Fruit fly (Drosophila melanogaster) whole organism, pupa: Measurements from ENCODE around the gene fz2.
A peak's percentile ranks its signal among the peaks of the same experiment; 100 is the strongest.

ENCODE experiments used
- CG10348 ChIP-seq: fragments of 200-800 bp; sonication (Bioruptor generic); IDR thresholded peaks from 2 replicates; pipeline ENCODE4 v1.3.6; 2022; ENCODE audit warnings: missing biosample characterization, missing genetic modification characterization
- CG12605 ChIP-seq: fragments of 200-800 bp; sonication (Bioruptor generic); IDR thresholded peaks from 2 replicates; pipeline ENCODE4 v1.3.6; 2022; ENCODE audit warnings: missing biosample characterization, missing genetic modification characterization
- CG13204 ChIP-seq: fragments of 200-800 bp; sonication (Bioruptor generic); optimal IDR thresholded peaks from 2 replicates; lab custom pipeline; 2018; ENCODE audit warnings: missing biosample characterization, mild to moderate bottlenecking, missing genetic modification characterization, moderate library complexity
- CG14655 ChIP-seq: fragments of 200-800 bp; sonication (Bioruptor generic); optimal IDR thresholded peaks from 3 replicates; lab custom pipeline; 2017; ENCODE audit warnings: mild to moderate bottlenecking, missing biosample characterization, missing genetic modification reagents, missing genetic modification characterization
- CG15710 ChIP-seq: fragments of 200-800 bp; sonication (Bioruptor generic); optimal IDR thresholded peaks from 2 replicates; lab custom pipeline; 2018; ENCODE audit warnings: missing biosample characterization, mild to moderate bottlenecking, missing genetic modification characterization, moderate library complexity
- CG17806 ChIP-seq: fragments of 200-800 bp; sonication (Bioruptor generic); optimal IDR thresholded peaks from 2 replicates; lab custom pipeline; 2018; ENCODE audit warnings: missing biosample characterization, mild to moderate bottlenecking, missing genetic modification characterization, moderate library complexity
- CG32121 ChIP-seq: fragments of 200-800 bp; sonication (Bioruptor generic); IDR thresholded peaks from 2 replicates; pipeline ENCODE4 v1.3.6; 2022; ENCODE audit warnings: missing biosample characterization, missing genetic modification characterization
- CG34367 ChIP-seq: fragments of 200-800 bp; sonication (Bioruptor generic); optimal IDR thresholded peaks from 2 replicates; lab custom pipeline; 2018; ENCODE audit warnings: missing biosample characterization, mild to moderate bottlenecking, missing genetic modification characterization
- CG4496 ChIP-seq: fragments of 200-800 bp; sonication (Bioruptor generic); IDR thresholded peaks from 3 replicates; pipeline ENCODE4 v1.3.6; 2022; ENCODE audit warnings: missing biosample characterization, missing genetic modification characterization
- CG8159 ChIP-seq: fragments of 200-800 bp; sonication (Bioruptor generic); optimal IDR thresholded peaks from 3 replicates; lab custom pipeline; 2018; ENCODE audit warnings: missing biosample characterization, mild to moderate bottlenecking, missing genetic modification characterization, moderate library complexity
- CG8301 ChIP-seq: fragments of 200-800 bp; sonication (Bioruptor generic); optimal IDR thresholded peaks from 2 replicates; lab custom pipeline; 2018; ENCODE audit warnings: missing biosample characterization, mild to moderate bottlenecking, missing genetic modification characterization
- CG9948 ChIP-seq: fragments of 200-800 bp; sonication (Bioruptor generic); optimal IDR thresholded peaks from 2 replicates; lab custom pipeline; 2018; ENCODE audit warnings: missing biosample characterization, mild to moderate bottlenecking, missing genetic modification characterization, moderate library complexity
- D1 ChIP-seq: fragments of 200-800 bp; sonication (Bioruptor generic); optimal IDR thresholded peaks from 2 replicates; lab custom pipeline; 2018; ENCODE audit warnings: missing biosample characterization, mild to moderate bottlenecking, missing genetic modification characterization, moderate library complexity
- EcR ChIP-seq: fragments of 200-800 bp; sonication (Bioruptor generic); optimal IDR thresholded peaks from 3 replicates; lab custom pipeline; 2019; ENCODE audit warnings: missing biosample characterization, missing genetic modification characterization, mild to moderate bottlenecking, moderate library complexity, missing genetic modification reagents
- Ets98B ChIP-seq: fragments of 200-800 bp; sonication (Bioruptor generic); IDR thresholded peaks from 2 replicates; pipeline ENCODE4 v1.3.6; 2022; ENCODE audit warnings: missing biosample characterization, missing genetic modification characterization
- Pif1A ChIP-seq: fragments of 200-800 bp; sonication (Bioruptor generic); optimal IDR thresholded peaks from 3 replicates; lab custom pipeline; 2016; ENCODE audit warnings: missing biosample characterization, missing genetic modification characterization
- Pif1B ChIP-seq: fragments of 200-800 bp; sonication (Bioruptor generic); optimal IDR thresholded peaks from 3 replicates; lab custom pipeline; 2016; ENCODE audit warnings: missing biosample characterization, missing genetic modification characterization
- Snoo ChIP-seq: fragments of 200-800 bp; sonication (Bioruptor generic); optimal IDR thresholded peaks from 3 replicates; lab custom pipeline; 2017; ENCODE audit warnings: missing biosample characterization, mild to moderate bottlenecking, missing genetic modification characterization, inconsistent platforms
- fd96Ca ChIP-seq: fragments of 200-800 bp; sonication (Bioruptor generic); IDR thresholded peaks from 3 replicates; pipeline ENCODE4 v1.3.6; 2022; ENCODE audit warnings: missing biosample characterization, missing genetic modification characterization
- gl ChIP-seq: fragments of 200-800 bp; sonication (Bioruptor generic); optimal IDR thresholded peaks from 2 replicates; lab custom pipeline; 2018; ENCODE audit warnings: missing biosample characterization, mild to moderate bottlenecking, missing genetic modification characterization
- rn ChIP-seq: fragments of 200-800 bp; sonication (Bioruptor generic); IDR thresholded peaks from 2 replicates; pipeline ENCODE4 v1.3.6; 2022; ENCODE audit warnings: missing biosample characterization, missing genetic modification characterization

The fz2 gene

DNA sequence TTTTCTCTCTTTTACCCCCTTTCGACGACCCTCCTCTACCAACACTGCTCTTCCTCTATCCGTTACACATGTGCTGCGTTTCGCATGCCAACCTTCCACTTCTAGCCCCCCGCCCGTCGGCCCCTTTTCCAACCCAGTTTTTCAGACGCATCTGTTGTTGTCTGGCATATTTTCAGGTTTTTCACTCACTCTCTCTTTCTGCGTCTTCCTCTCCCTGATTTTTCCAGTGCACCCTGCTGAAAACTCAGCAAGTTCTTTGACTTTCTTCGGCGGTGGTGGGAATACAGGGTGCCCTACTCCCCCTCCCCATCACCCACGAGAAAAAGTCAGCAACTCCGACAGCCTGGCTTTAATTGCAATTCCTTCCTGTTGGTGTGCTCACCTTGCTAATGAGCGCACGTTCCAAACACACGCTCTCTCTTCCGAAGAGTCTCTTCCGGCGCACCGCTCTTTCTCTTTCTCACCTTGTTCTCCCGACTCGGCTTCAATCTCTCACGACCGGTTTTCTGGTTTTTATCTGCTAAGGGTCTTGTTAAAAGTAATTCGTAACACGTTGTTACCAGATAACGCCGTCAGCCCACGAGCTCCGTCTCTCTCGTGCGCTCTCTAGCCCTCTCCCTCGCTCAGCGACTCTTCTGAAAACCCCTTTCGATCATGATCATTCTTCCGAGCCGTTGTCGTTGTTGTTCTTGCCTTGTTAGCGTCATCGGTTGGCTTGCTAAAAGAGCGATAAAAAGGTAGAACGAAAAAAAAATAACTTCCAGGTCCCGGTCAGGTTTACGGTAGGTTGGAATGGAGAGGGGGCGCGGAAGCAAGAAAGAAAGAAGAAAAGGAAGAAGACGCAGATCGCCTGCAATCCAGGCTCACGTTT, 63.6 kb downstream of the fz2 start:
- TF ChIP-seq fd96Ca (no peak; the same call in 2 of the 3 replicates), CG13204 (no peak), CG4496 (peak; percentile 9; the same call in 1 of the 3 replicates), CG9948 (tag; lab: Kevin White, UChicago) (no peak), CG34367 (no peak), CG10348 (GFP tag; lab: Robert Waterston, UW) (no peak), EcR (GFP tag; lab: Kevin White, UChicago) (peak; percentile 2), D1 (tag; lab: Kevin White, UChicago) (no peak), CG14655 (GFP tag; lab: Kevin White, UChicago) (no peak)

dm6 chr3L:19170426-19170825, 64.7 kb downstream of the fz2 start:
- no peak for TF ChIP-seq CG15710 (tag; lab: Kevin White, UChicago)
- peak; percentile 68 for TF ChIP-seq EcR (GFP tag; lab: Kevin White, UChicago)
- peak; percentile 74 for TF ChIP-seq CG4496
- peak; percentile 26 for TF ChIP-seq CG13204
- no peak for TF ChIP-seq Pif1B (GFP tag; lab: Kevin White, UChicago)
- TF ChIP-seq CG8159 (tag; lab: Kevin White, UChicago), result no peak
- peak; percentile 7 for TF ChIP-seq Snoo (tag; lab: Kevin White, UChicago)
- peak; percentile 3 for TF ChIP-seq CG17806 (tag; lab: Kevin White, UChicago)
- TF ChIP-seq CG12605 (GFP tag; lab: Robert Waterston, UW), result peak; percentile 74
- TF ChIP-seq CG34367, result no peak
- peak; percentile 8 for TF ChIP-seq gl
- TF ChIP-seq Ets98B (GFP tag; lab: Robert Waterston, UW), result peak; percentile 52; the same call in 1 of the 2 replicates
- no peak for TF ChIP-seq CG10348 (GFP tag; lab: Robert Waterston, UW)
- no peak for TF ChIP-seq CG14655 (GFP tag; lab: Kevin White, UChicago)
- TF ChIP-seq rn, result no peak
- peak; percentile 51; the same call in 1 of the 3 replicates for TF ChIP-seq fd96Ca
- peak; percentile 48 for TF ChIP-seq Pif1A (GFP tag; lab: Kevin White, UChicago)
- TF ChIP-seq CG32121, result peak; percentile 56
- TF ChIP-seq CG8301 (tag; lab: Kevin White, UChicago), result no peak
- no peak for TF ChIP-seq CG9948 (tag; lab: Kevin White, UChicago)

- TF ChIP-seq Pif1B (GFP tag; lab: Kevin White, UChicago) (no peak), CG4496 (no peak), Ets98B (GFP tag; lab: Robert Waterston, UW) (no peak), CG17806 (tag; lab: Kevin White, UChicago) (no peak), CG32121 (no peak), CG15710 (tag; lab: Kevin White, UChicago) (no peak), CG9948 (tag; lab: Kevin White, UChicago) (no peak), CG13204 (no peak), D1 (tag; lab: Kevin White, UChicago) (no peak), fd96Ca (no peak), CG8301 (tag; lab: Kevin White, UChicago) (no peak), CG34367 (no peak), rn (no peak), Pif1A (GFP tag; lab: Kevin White, UChicago) (no peak), EcR (GFP tag; lab: Kevin White, UChicago) (no peak), gl (no peak), CG14655 (GFP tag; lab: Kevin White, UChicago) (no peak)
- TF ChIP-seq, all 21 proteins: peak for 0
Measured at dm6 chr3L:19168717-19169436, 66.3 kb downstream of the fz2 start.

DNA sequence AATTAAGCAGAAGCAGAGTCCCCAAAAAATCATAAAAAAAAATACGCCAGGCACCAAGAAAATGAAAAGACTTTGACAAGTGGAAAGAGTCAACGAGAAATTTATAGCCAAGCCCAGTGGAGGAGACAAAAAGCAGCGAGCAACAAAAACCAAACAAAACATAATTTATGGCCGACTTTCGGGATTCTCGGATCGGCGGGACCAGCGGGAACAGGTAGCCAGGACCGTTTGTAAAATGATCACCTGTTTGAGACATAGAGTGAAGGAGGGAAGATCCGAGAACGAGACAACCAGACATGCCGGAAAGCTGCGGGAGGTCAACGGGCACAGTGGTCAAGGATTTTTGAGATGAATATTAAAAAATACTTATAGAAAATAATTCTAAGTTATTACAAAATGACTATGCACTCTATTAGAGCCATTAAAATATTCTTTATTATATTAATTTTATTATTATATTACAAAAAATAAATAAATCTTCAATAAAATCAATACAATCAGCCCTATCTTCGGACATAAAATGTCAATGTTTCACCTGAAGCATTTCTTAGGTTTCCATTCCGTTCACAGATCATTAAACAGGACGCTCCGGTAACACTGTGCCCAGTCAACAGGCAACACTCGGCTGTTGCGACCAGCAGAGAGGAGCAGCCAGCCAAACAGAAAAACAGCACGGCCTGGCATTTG, 67.4 kb downstream of the fz2 start:
- TF ChIP-seq D1 (tag; lab: Kevin White, UChicago) (peak; percentile 20), CG15710 (tag; lab: Kevin White, UChicago) (peak; percentile 74), CG13204 (peak; percentile 66), Pif1B (GFP tag; lab: Kevin White, UChicago) (peak; percentile 27), fd96Ca (no peak), rn (0 out of 2 replicates have a peak, but pooled peaks have one; percentile 16), CG32121 (peak; percentile 25; the same call in 1 of the 2 replicates), CG8159 (tag; lab: Kevin White, UChicago) (peak; percentile 80), Ets98B (GFP tag; lab: Robert Waterston, UW) (no peak), CG4496 (peak; percentile 61; the same call in 1 of the 3 replicates), CG10348 (GFP tag; lab: Robert Waterston, UW) (no peak), gl (peak; percentile 18), CG34367 (peak; percentile 61), Snoo (tag; lab: Kevin White, UChicago) (peak; percentile 68), CG8301 (tag; lab: Kevin White, UChicago) (peak; percentile 69), CG9948 (tag; lab: Kevin White, UChicago) (peak; percentile 78), CG14655 (GFP tag; lab: Kevin White, UChicago) (peak; percentile 80), EcR (GFP tag; lab: Kevin White, UChicago) (no peak), CG12605 (GFP tag; lab: Robert Waterston, UW) (0 out of 2 replicates have a peak, but pooled peaks have one; percentile 43), Pif1A (GFP tag; lab: Kevin White, UChicago) (peak; percentile 39), CG17806 (tag; lab: Kevin White, UChicago) (peak; percentile 70)
